Worm (Caenorhabditis elegans) whole organism, L4 larva: Measurements from ENCODE around the gene catp-6.

ENCODE experiments used
- F26F4.8 ChIP-seq: fragments of 200-800 bp; sonication (Bioruptor generic); conservative IDR thresholded peaks from 2 replicates; pipeline ENCODE4 v1.3.6; 2022; ENCODE audit warnings: missing genetic modification characterization, missing compliant biosample characterization
- F37D6.2 ChIP-seq: sonication (generic microtip); optimal IDR thresholded peaks from 2 replicates; lab custom pipeline; 2016; ENCODE audit warnings: mild to moderate bottlenecking, missing genetic modification characterization, missing compliant biosample characterization
- F44E2.7 ChIP-seq: fragments of 200-800 bp; sonication (Bioruptor generic); IDR thresholded peaks from 2 replicates; pipeline ENCODE4 v2.1.2; 2022; ENCODE audit warnings: missing genetic modification characterization, missing compliant biosample characterization
- R02D3.7 ChIP-seq: fragments of 150-350 bp; sonication (generic microtip); optimal IDR thresholded peaks from 3 replicates; lab custom pipeline; 2014; ENCODE audit warnings: missing biosample characterization, missing genetic modification characterization
- T20F7.1 ChIP-seq: fragments of 200-800 bp; sonication (Bioruptor generic); optimal IDR thresholded peaks from 2 replicates; lab custom pipeline; 2018; ENCODE audit warnings: mild to moderate bottlenecking, missing genetic modification characterization, missing compliant biosample characterization
- T26A8.4 ChIP-seq: fragments of 200-800 bp; sonication (Bioruptor generic); IDR thresholded peaks from 2 replicates; pipeline ENCODE4 v1.3.6; 2022; ENCODE audit warnings: missing genetic modification characterization, missing compliant biosample characterization
- Y75B8A.6 ChIP-seq: fragments of 200-800 bp; sonication (Bioruptor generic); IDR thresholded peaks from 2 replicates; pipeline ENCODE4 v1.3.6; 2022; ENCODE audit warnings: missing genetic modification reagents, missing genetic modification characterization, missing compliant biosample characterization
- aha-1 ChIP-seq: fragments of 150-350 bp; peaks from one replicate; lab custom pipeline; 2014; ENCODE audit warnings: missing biosample characterization, missing genetic modification characterization
- attf-4 ChIP-seq: sonication (generic microtip); optimal IDR thresholded peaks from 3 replicates; lab custom pipeline; 2017; ENCODE audit warnings: missing biosample characterization, missing genetic modification characterization
- ceh-82 ChIP-seq: sonication (generic microtip); optimal IDR thresholded peaks from 2 replicates; lab custom pipeline; 2017; ENCODE audit warnings: missing biosample characterization, missing genetic modification characterization
- cey-2 ChIP-seq: sonication (generic microtip); optimal IDR thresholded peaks from 3 replicates; lab custom pipeline; 2017; ENCODE audit warnings: missing genetic modification characterization, mild to moderate bottlenecking, missing compliant biosample characterization, antibody characterized with exemption, borderline replicate concordance; ENCODE audit not compliant: insufficient read depth
- daf-16 ChIP-seq, 3 experiments: sonication (generic microtip); optimal IDR thresholded peaks; 2 replicates each; lab custom pipeline; 2016 to 2017; ENCODE audit warnings: missing genetic modification characterization in 3 of 3, missing genetic modification reagents in 3 of 3, mild to moderate bottlenecking in 2 of 3, missing compliant biosample characterization in 2 of 3, missing biosample characterization in 1 of 3, moderate library complexity in 1 of 3
- daf-19 ChIP-seq: fragments of 200-800 bp; sonication (Bioruptor generic); conservative IDR thresholded peaks from 2 replicates; pipeline ENCODE4 v1.3.6; 2022; ENCODE audit warnings: missing genetic modification characterization, missing compliant biosample characterization
- dmd-8 ChIP-seq: fragments of 200-800 bp; sonication (Bioruptor generic); IDR thresholded peaks from 2 replicates; pipeline ENCODE4 v1.3.6; 2022; ENCODE audit warnings: missing genetic modification characterization, missing compliant biosample characterization
- dmd-9 ChIP-seq: fragments of 200-800 bp; sonication (Bioruptor generic); IDR thresholded peaks from 2 replicates; pipeline ENCODE4 v1.3.6; 2022; ENCODE audit warnings: missing genetic modification reagents, missing genetic modification characterization, missing compliant biosample characterization
- dpl-1 ChIP-seq: fragments of 150-350 bp; optimal IDR thresholded peaks from 2 replicates; lab custom pipeline; 2014; ENCODE audit warnings: missing biosample characterization, missing genetic modification reagents, missing genetic modification characterization
- dve-1 ChIP-seq: sonication (generic microtip); optimal IDR thresholded peaks from 2 replicates; lab custom pipeline; 2017; ENCODE audit warnings: antibody characterized with exemption, mild to moderate bottlenecking, missing genetic modification characterization, missing compliant biosample characterization; ENCODE audit not compliant: insufficient read depth
- egl-43 ChIP-seq: fragments of 200-800 bp; sonication (Bioruptor generic); IDR thresholded peaks from 2 replicates; pipeline ENCODE4 v1.3.6; 2022; ENCODE audit warnings: missing genetic modification reagents, missing genetic modification characterization, missing compliant biosample characterization
- fos-1 ChIP-seq: fragments of 150-350 bp; optimal IDR thresholded peaks from 2 replicates; lab custom pipeline; 2014; ENCODE audit warnings: missing biosample characterization, missing genetic modification characterization
- gei-8 ChIP-seq: fragments of 200-800 bp; sonication (Bioruptor generic); optimal IDR thresholded peaks from 2 replicates; lab custom pipeline; 2018; ENCODE audit warnings: mild to moderate bottlenecking, missing genetic modification characterization, missing compliant biosample characterization
- hlh-30 ChIP-seq: sonication (generic microtip); optimal IDR thresholded peaks from 2 replicates; lab custom pipeline; 2017; ENCODE audit warnings: antibody characterized with exemption, mild to moderate bottlenecking, missing genetic modification characterization, missing compliant biosample characterization; ENCODE audit not compliant: insufficient read depth
- lin-13 ChIP-seq: fragments of 150-350 bp; optimal IDR thresholded peaks from 2 replicates; lab custom pipeline; 2014; ENCODE audit warnings: missing biosample characterization, missing genetic modification reagents, missing genetic modification characterization
- lin-38 ChIP-seq: fragments of 200-800 bp; sonication (Bioruptor generic); IDR thresholded peaks from 2 replicates; pipeline ENCODE4 v1.3.6; 2022; ENCODE audit warnings: missing genetic modification reagents, missing genetic modification characterization, missing compliant biosample characterization
- madf-5 ChIP-seq, 2 experiments: fragments of 200-800 bp; sonication (Bioruptor generic); IDR thresholded peaks; 2 replicates each; pipeline ENCODE4 v1.3.6; 2022; ENCODE audit warnings: missing compliant biosample characterization in 2 of 2, missing genetic modification characterization in 2 of 2
- mdt-29 ChIP-seq: fragments of 200-800 bp; sonication (Bioruptor generic); IDR thresholded peaks from 2 replicates; pipeline ENCODE4 v1.3.6; 2022; ENCODE audit warnings: missing genetic modification reagents, missing genetic modification characterization, missing compliant biosample characterization
- mes-2 ChIP-seq: sonication (generic microtip); optimal IDR thresholded peaks from 2 replicates; lab custom pipeline; 2016; ENCODE audit warnings: missing genotype, mild to moderate bottlenecking, missing genetic modification characterization, missing compliant biosample characterization; ENCODE audit not compliant: poor library complexity, severe bottlenecking
- mxl-3 ChIP-seq: fragments of 200-800 bp; sonication (Bioruptor generic); optimal IDR thresholded peaks from 2 replicates; lab custom pipeline; 2018; ENCODE audit warnings: mild to moderate bottlenecking, missing genetic modification characterization, missing compliant biosample characterization
- nhr-10 ChIP-seq: fragments of 150-350 bp; optimal IDR thresholded peaks from 2 replicates; lab custom pipeline; 2014; ENCODE audit warnings: missing biosample characterization, missing genetic modification characterization
- nhr-102 ChIP-seq: sonication (generic microtip); optimal IDR thresholded peaks from 2 replicates; lab custom pipeline; 2016; ENCODE audit warnings: mild to moderate bottlenecking, missing genetic modification characterization, moderate library complexity, missing compliant biosample characterization
- nhr-237 ChIP-seq: sonication (generic microtip); optimal IDR thresholded peaks from 2 replicates; lab custom pipeline; 2017; ENCODE audit warnings: missing biosample characterization, missing genetic modification characterization
- nhr-25 ChIP-seq: sonication (generic microtip); optimal IDR thresholded peaks from 2 replicates; lab custom pipeline; 2017; ENCODE audit warnings: missing genetic modification characterization, mild to moderate bottlenecking, missing compliant biosample characterization, antibody characterized with exemption, moderate library complexity, borderline replicate concordance; ENCODE audit not compliant: insufficient read depth
- nhr-28 ChIP-seq: fragments of 150-350 bp; optimal IDR thresholded peaks from 2 replicates; lab custom pipeline; 2014; ENCODE audit warnings: missing biosample characterization, missing genetic modification characterization
- nhr-41 ChIP-seq: fragments of 200-800 bp; sonication (Bioruptor generic); IDR thresholded peaks from 2 replicates; pipeline ENCODE4 v1.3.6; 2022; ENCODE audit warnings: missing genetic modification reagents, missing genetic modification characterization, missing compliant biosample characterization
- nhr-42 ChIP-seq: fragments of 200-800 bp; sonication (Bioruptor generic); IDR thresholded peaks from 2 replicates; pipeline ENCODE4 v1.3.6; 2022; ENCODE audit warnings: missing genetic modification characterization, missing compliant biosample characterization
- nhr-48 ChIP-seq: sonication (generic microtip); optimal IDR thresholded peaks from 2 replicates; lab custom pipeline; 2016; ENCODE audit warnings: mild to moderate bottlenecking, missing genetic modification characterization, missing compliant biosample characterization
- nhr-6 ChIP-seq: fragments of 150-350 bp; optimal IDR thresholded peaks from 2 replicates; lab custom pipeline; 2014; ENCODE audit warnings: missing biosample characterization, missing genetic modification characterization
- nhr-77 ChIP-seq: fragments of 150-350 bp; optimal IDR thresholded peaks from 2 replicates; lab custom pipeline; 2014; ENCODE audit warnings: missing biosample characterization, missing genetic modification characterization
- rbr-2 ChIP-seq: sonication (generic microtip); optimal IDR thresholded peaks from 2 replicates; lab custom pipeline; 2016; ENCODE audit warnings: missing genotype, missing genetic modification characterization, missing compliant biosample characterization
- saeg-2 ChIP-seq: fragments of 200-800 bp; sonication (Bioruptor generic); IDR thresholded peaks from 2 replicates; pipeline ENCODE4 v1.3.6; 2022; ENCODE audit warnings: missing genetic modification reagents, missing genetic modification characterization, missing compliant biosample characterization
- sdz-12 ChIP-seq: fragments of 200-800 bp; sonication (Bioruptor generic); optimal IDR thresholded peaks from 2 replicates; lab custom pipeline; 2018; ENCODE audit warnings: mild to moderate bottlenecking, missing genetic modification characterization, missing compliant biosample characterization
- skn-1 ChIP-seq: fragments of 150-350 bp; optimal IDR thresholded peaks from 2 replicates; lab custom pipeline; 2014; ENCODE audit warnings: missing biosample characterization, missing genetic modification characterization
- tag-97 ChIP-seq: fragments of 200-800 bp; sonication (Bioruptor generic); IDR thresholded peaks from 2 replicates; pipeline ENCODE4 v1.3.6; 2022; ENCODE audit warnings: missing genetic modification characterization, missing compliant biosample characterization
- tra-1 ChIP-seq: fragments of 200-800 bp; sonication (Bioruptor generic); IDR thresholded peaks from 2 replicates; pipeline ENCODE4 v1.3.6; 2022; ENCODE audit warnings: missing genetic modification reagents, missing genetic modification characterization, missing compliant biosample characterization
- unc-130 ChIP-seq: sonication (generic microtip); optimal IDR thresholded peaks from 2 replicates; lab custom pipeline; 2016; ENCODE audit warnings: missing genetic modification reagents, missing genetic modification characterization, missing compliant biosample characterization
- unc-62 ChIP-seq, 3 experiments: fragments of 150-350 bp in 1 of 3; sonication (generic microtip); optimal IDR thresholded peaks in 2 of 3; peaks in 1 of 3; 1 replicate in 1 of 3; 2 replicates in 2 of 3; lab custom pipeline; 2014 to 2017; ENCODE audit warnings: missing biosample characterization in 3 of 3, missing genetic modification characterization in 3 of 3, missing genetic modification reagents in 3 of 3, missing genotype in 1 of 3
- vab-7 ChIP-seq: fragments of 200-800 bp; sonication (Bioruptor generic); IDR thresholded peaks from 2 replicates; pipeline ENCODE4 v1.3.6; 2022; ENCODE audit warnings: missing genetic modification reagents, missing genetic modification characterization, missing compliant biosample characterization
- zip-11 ChIP-seq: fragments of 200-800 bp; sonication (Bioruptor generic); IDR thresholded peaks from 2 replicates; pipeline ENCODE4 v1.3.6; 2022; ENCODE audit warnings: missing genetic modification characterization, missing compliant biosample characterization
- ztf-7 ChIP-seq: fragments of 150-350 bp; optimal IDR thresholded peaks from 2 replicates; lab custom pipeline; 2014; ENCODE audit warnings: missing biosample characterization, missing genetic modification characterization

The catp-6 gene

ce11 chrIV:9858970-9859369, 34.6 kb upstream of the catp-6 start:
- TF ChIP-seq ztf-7 (no peak), tag-97 (no peak), cey-2 (tag; lab: Kevin White, UChicago) (no peak), mdt-29 (GFP tag; lab: Robert Waterston, UW) (no peak), zip-11 (GFP tag; lab: Robert Waterston, UW) (no peak), nhr-25 (no peak), F26F4.8 (GFP tag; lab: Robert Waterston, UW) (no peak), nhr-237 (no peak), rbr-2 (tag; lab: Kevin White, UChicago) (no peak), nhr-42 (GFP tag; lab: Robert Waterston, UW) (no peak)

ce11 chrIV:9857952-9858488, 33.6 kb upstream of the catp-6 start, which contains the start of gene npp-1:
TSS of gene npp-1 (plus strand) at chrIV:9858488.
- TF ChIP-seq T20F7.1 (GFP tag; lab: Kevin White, UChicago) = peak; percentile 7
- TF ChIP-seq nhr-10 = no peak
- TF ChIP-seq mxl-3 = no peak
- peak; percentile 30 for TF ChIP-seq lin-13 (GFP tag; lab: Kevin White, UChicago)
- no peak for TF ChIP-seq daf-19 (GFP tag; lab: Robert Waterston, UW)
- peak; percentile 57 for TF ChIP-seq aha-1
- no peak for TF ChIP-seq ceh-82 (tag; lab: Kevin White, UChicago)
- TF ChIP-seq Y75B8A.6 (GFP tag; lab: Robert Waterston, UW) = no peak
- no peak for TF ChIP-seq F44E2.7 (GFP tag; lab: Robert Waterston, UW)
- no peak for TF ChIP-seq gei-8 (GFP tag; lab: Kevin White, UChicago)
- no peak for TF ChIP-seq cey-2 (tag; lab: Kevin White, UChicago)
- TF ChIP-seq egl-43 = no peak
- TF ChIP-seq T26A8.4 (GFP tag; lab: Robert Waterston, UW) = no peak
- TF ChIP-seq tra-1 (GFP tag; lab: Robert Waterston, UW) = no peak
- no peak for TF ChIP-seq saeg-2 (GFP tag; lab: Robert Waterston, UW)
- no peak for TF ChIP-seq fos-1
- no peak for TF ChIP-seq attf-4
- TF ChIP-seq nhr-42 (GFP tag; lab: Robert Waterston, UW) = no peak
- no peak for TF ChIP-seq madf-5 (GFP tag; IDR thresholded peaks at IDR 0.05; lab: Robert Waterston, UW)
- no peak for TF ChIP-seq R02D3.7
- no peak for TF ChIP-seq nhr-6
- TF ChIP-seq vab-7 (GFP tag; lab: Robert Waterston, UW) = 0 out of 2 replicates have a peak, but pooled peaks have one; percentile 5
- TF ChIP-seq nhr-48 (tag; lab: Kevin White, UChicago) = no peak
- peak in 1 of 2 experiments; percentile 92 for TF ChIP-seq unc-62 (GFP tag; optimal IDR thresholded peaks at IDR 0.05 in 1 of 2; lab: Kevin White, UChicago)
- no peak for TF ChIP-seq unc-62 (tag; optimal IDR thresholded peaks at IDR 0.05; lab: Kevin White, UChicago)
- peak; percentile 20 for TF ChIP-seq dve-1 (tag; lab: Kevin White, UChicago)
- peak; percentile 17 for TF ChIP-seq nhr-28
- TF ChIP-seq nhr-77 = peak; percentile 28
- no peak for TF ChIP-seq hlh-30
- TF ChIP-seq dmd-8 (GFP tag; lab: Robert Waterston, UW) = no peak
- TF ChIP-seq F26F4.8 (GFP tag; lab: Robert Waterston, UW) = no peak
- peak; percentile 86 for TF ChIP-seq lin-38 (GFP tag; lab: Robert Waterston, UW)
- no peak for TF ChIP-seq F37D6.2
- peak; percentile 88 for TF ChIP-seq mes-2
- no peak for TF ChIP-seq dmd-9
- no peak for TF ChIP-seq sdz-12 (GFP tag; lab: Kevin White, UChicago)
- TF ChIP-seq nhr-41 (GFP tag; lab: Robert Waterston, UW) = no peak
- peak; percentile 10 for TF ChIP-seq unc-130 (GFP tag; lab: Kevin White, UChicago)
- no peak for TF ChIP-seq nhr-102 (tag; lab: Kevin White, UChicago)
- peak; percentile 55 for TF ChIP-seq dpl-1 (GFP tag; lab: Kevin White, UChicago)
- no peak for TF ChIP-seq skn-1 (tag; lab: Kevin White, UChicago)
- TF ChIP-seq daf-16 (GFP tag; optimal IDR thresholded peaks at IDR 0.05; lab: Kevin White, UChicago) = no peak
- TF ChIP-seq daf-16 (tag; optimal IDR thresholded peaks at IDR 0.05; lab: Kevin White, UChicago) = peak; percentile 12
